Fruit fly (Drosophila melanogaster) S2 (cell line): ENCODE data around the gene HLH3B.

ENCODE experiments used
- CG8478 ChIP-seq: fragments of >200 bp; optimal IDR thresholded peaks from 2 replicates; lab custom pipeline; 2018
- CTCF ChIP-seq, 2 experiments: fragments of >200 bp; optimal IDR thresholded peaks; 2 replicates each; lab custom pipeline; 2018

DNA sequence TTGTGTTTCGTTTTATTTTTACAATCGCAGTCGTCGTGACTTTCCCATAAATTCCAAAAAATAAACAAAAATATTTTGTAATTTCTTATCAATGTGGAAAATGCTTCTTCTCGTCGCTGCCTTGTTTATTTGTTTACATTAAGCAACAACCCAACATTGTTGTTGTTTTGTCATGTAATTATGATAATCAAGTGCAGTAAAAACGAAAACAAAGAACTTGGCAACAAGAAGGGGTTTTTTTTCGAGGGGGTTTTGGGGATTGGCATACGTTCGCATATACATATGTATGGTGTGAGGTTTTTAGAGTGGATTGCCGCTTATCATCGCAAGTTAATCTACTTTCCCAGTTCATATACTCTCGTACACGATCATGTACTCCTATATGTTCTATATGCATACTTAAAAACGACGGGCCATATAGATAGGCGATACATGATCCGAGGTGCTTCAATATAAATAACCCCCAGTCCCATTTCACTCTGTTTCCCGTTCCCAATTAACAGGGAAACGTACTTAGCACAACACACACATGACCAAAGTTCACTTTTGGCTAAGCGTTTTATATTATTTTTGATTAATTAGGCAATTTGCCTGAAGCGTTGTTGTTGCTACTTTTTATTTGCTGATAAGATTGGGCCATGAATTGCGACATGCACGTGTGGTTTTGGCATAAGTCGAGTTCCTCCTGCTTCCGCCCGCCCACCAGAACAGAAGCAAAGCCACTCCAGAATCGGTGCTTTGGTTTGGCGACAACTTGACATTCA, 27.8 kb downstream of the HLH3B start:
- TF ChIP-seq CG8478 (lab: Kevin White, UChicago) (no peak), CTCF (optimal IDR thresholded peaks at IDR 0.05; lab: Kevin White, UChicago) (no peak)
